Worm (Caenorhabditis elegans) whole organism, L1 larva: Measurements from ENCODE around the gene dct-12.

ENCODE experiments used
- C16A3.4 ChIP-seq: fragments of 150-350 bp; optimal IDR thresholded peaks from 2 replicates; lab custom pipeline; 2014; ENCODE audit warnings: missing biosample characterization, missing genetic modification characterization
- C34B4.2 ChIP-seq: sonication (generic microtip); optimal IDR thresholded peaks from 2 replicates; lab custom pipeline; 2017; ENCODE audit warnings: mild to moderate bottlenecking, missing genetic modification characterization, missing compliant biosample characterization
- F16B12.6 ChIP-seq: fragments of 150-350 bp; optimal IDR thresholded peaks from 2 replicates; lab custom pipeline; 2014; ENCODE audit warnings: missing biosample characterization, missing genetic modification characterization
- aha-1 ChIP-seq: fragments of 150-350 bp; optimal IDR thresholded peaks from 2 replicates; lab custom pipeline; 2014; ENCODE audit warnings: missing biosample characterization, missing genetic modification characterization
- alr-1 ChIP-seq: fragments of 200-800 bp; sonication (Bioruptor generic); optimal IDR thresholded peaks from 2 replicates; lab custom pipeline; 2018; ENCODE audit warnings: borderline replicate concordance, mild to moderate bottlenecking, missing genetic modification characterization, missing compliant biosample characterization
- aly-2 ChIP-seq: fragments of 150-350 bp; optimal IDR thresholded peaks from 2 replicates; lab custom pipeline; 2014; ENCODE audit warnings: missing biosample characterization, missing genetic modification characterization
- ama-1 ChIP-seq: fragments of 150-350 bp; optimal IDR thresholded peaks from 2 replicates; lab custom pipeline; 2014
- ceh-8 ChIP-seq: fragments of 200-800 bp; sonication (Bioruptor generic); optimal IDR thresholded peaks from 2 replicates; lab custom pipeline; 2018; ENCODE audit warnings: mild to moderate bottlenecking, missing genetic modification characterization, moderate library complexity, missing compliant biosample characterization
- ceh-88 ChIP-seq: fragments of 200-800 bp; sonication (Bioruptor generic); IDR thresholded peaks from 2 replicates; pipeline ENCODE4 v1.3.6; 2022; ENCODE audit warnings: missing genetic modification characterization, missing compliant biosample characterization
- ces-1 ChIP-seq: fragments of 150-350 bp; optimal IDR thresholded peaks from 2 replicates; lab custom pipeline; 2014; ENCODE audit warnings: missing biosample characterization, missing genetic modification reagents, missing genetic modification characterization
- dpl-1 ChIP-seq, 3 experiments: fragments of 150-350 bp in 2 of 3; sonication (generic microtip) in 1 of 3; optimal IDR thresholded peaks; 2 replicates each; lab custom pipeline; 2014 to 2017; ENCODE audit warnings: missing biosample characterization in 3 of 3, missing genetic modification characterization in 3 of 3, missing genetic modification reagents in 3 of 3
- efl-1 ChIP-seq, 4 experiments: fragments of 150-350 bp; optimal IDR thresholded peaks in 3 of 4; peaks in 1 of 4; 1 replicate in 1 of 4; 2 replicates in 3 of 4; lab custom pipeline; 2014; ENCODE audit warnings: missing biosample characterization in 2 of 4, missing genetic modification characterization in 2 of 4, missing genetic modification reagents in 2 of 4
- egl-27 ChIP-seq, 2 experiments: fragments of 150-350 bp in 1 of 2; sonication (generic microtip); optimal IDR thresholded peaks; 3 replicates each; lab custom pipeline; 2017 to 2018; ENCODE audit warnings: missing biosample characterization in 2 of 2, missing genetic modification characterization in 2 of 2, missing genetic modification reagents in 2 of 2
- ets-5 ChIP-seq: fragments of 200-800 bp; sonication (Bioruptor generic); IDR thresholded peaks from 2 replicates; pipeline ENCODE4 v1.3.6; 2022; ENCODE audit warnings: missing genetic modification characterization, missing compliant biosample characterization
- fkh-10 ChIP-seq: sonication (generic microtip); optimal IDR thresholded peaks from 2 replicates; lab custom pipeline; 2017; ENCODE audit warnings: missing biosample characterization, missing genetic modification reagents, missing genetic modification characterization
- fkh-4 ChIP-seq: sonication (generic microtip); optimal IDR thresholded peaks from 2 replicates; lab custom pipeline; 2016; ENCODE audit warnings: missing compliant biosample characterization, missing genetic modification characterization, borderline replicate concordance
- hlh-17 ChIP-seq: fragments of 200-800 bp; sonication (Bioruptor generic); optimal IDR thresholded peaks from 2 replicates; lab custom pipeline; 2018; ENCODE audit warnings: missing genetic modification characterization, mild to moderate bottlenecking, missing compliant biosample characterization, moderate library complexity, borderline replicate concordance
- isw-1 ChIP-seq: fragments of 200-800 bp; sonication (Bioruptor generic); IDR thresholded peaks from 2 replicates; pipeline ENCODE4 v1.3.6; 2022; ENCODE audit warnings: missing genetic modification characterization, missing compliant biosample characterization
- lin-13 ChIP-seq: fragments of 150-350 bp; optimal IDR thresholded peaks from 2 replicates; lab custom pipeline; 2014; ENCODE audit warnings: missing biosample characterization, missing genetic modification reagents, missing genetic modification characterization
- lin-15B ChIP-seq: fragments of 150-350 bp; sonication (generic microtip); optimal IDR thresholded peaks from 3 replicates; lab custom pipeline; 2014; ENCODE audit warnings: missing biosample characterization, missing genetic modification characterization
- lin-35 ChIP-seq, 2 experiments: fragments of 150-350 bp; optimal IDR thresholded peaks; 2 replicates each; lab custom pipeline; 2014; ENCODE audit warnings: missing biosample characterization in 2 of 2, missing genetic modification characterization in 2 of 2, missing genetic modification reagents in 2 of 2
- lir-3 ChIP-seq: sonication (generic microtip); optimal IDR thresholded peaks from 2 replicates; lab custom pipeline; 2016; ENCODE audit warnings: mild to moderate bottlenecking, missing genetic modification characterization, moderate library complexity, missing compliant biosample characterization; ENCODE audit not compliant: poor library complexity
- lsy-2 ChIP-seq, 2 experiments: fragments of 150-350 bp; optimal IDR thresholded peaks; 2 replicates each; lab custom pipeline; 2014; ENCODE audit warnings: missing biosample characterization in 2 of 2, missing genetic modification characterization in 2 of 2
- mab-9 ChIP-seq: fragments of 200-800 bp; sonication (Bioruptor generic); IDR thresholded peaks from 2 replicates; pipeline ENCODE4 v1.3.6; 2022; ENCODE audit warnings: missing genetic modification reagents, missing genetic modification characterization, missing compliant biosample characterization
- mep-1 ChIP-seq: fragments of 150-350 bp; optimal IDR thresholded peaks from 2 replicates; lab custom pipeline; 2014; ENCODE audit warnings: missing biosample characterization, missing genetic modification characterization
- nhr-11 ChIP-seq: fragments of 150-350 bp; optimal IDR thresholded peaks from 2 replicates; lab custom pipeline; 2014; ENCODE audit warnings: missing biosample characterization, missing genetic modification characterization
- nhr-12 ChIP-seq: sonication (generic microtip); optimal IDR thresholded peaks from 2 replicates; lab custom pipeline; 2017; ENCODE audit warnings: missing biosample characterization, missing genetic modification characterization
- nhr-28 ChIP-seq: fragments of 150-350 bp; optimal IDR thresholded peaks from 2 replicates; lab custom pipeline; 2014; ENCODE audit warnings: missing biosample characterization, missing genetic modification characterization
- nhr-47 ChIP-seq: sonication (generic microtip); optimal IDR thresholded peaks from 2 replicates; lab custom pipeline; 2016; ENCODE audit warnings: mild to moderate bottlenecking, missing genetic modification characterization, moderate library complexity, missing compliant biosample characterization
- nhr-71 ChIP-seq: sonication (generic microtip); optimal IDR thresholded peaks from 2 replicates; lab custom pipeline; 2016; ENCODE audit warnings: mild to moderate bottlenecking, missing genetic modification characterization, moderate library complexity, missing compliant biosample characterization
- nhr-76 ChIP-seq: sonication (generic microtip); optimal IDR thresholded peaks from 2 replicates; lab custom pipeline; 2017; ENCODE audit warnings: missing biosample characterization, missing genetic modification characterization
- nhr-77 ChIP-seq: fragments of 150-350 bp; optimal IDR thresholded peaks from 2 replicates; lab custom pipeline; 2014; ENCODE audit warnings: missing biosample characterization, missing genetic modification characterization
- nhr-84 ChIP-seq: sonication (generic microtip); optimal IDR thresholded peaks from 2 replicates; lab custom pipeline; 2017; ENCODE audit warnings: missing biosample characterization, missing genetic modification characterization
- nhr-85 ChIP-seq: sonication (generic microtip); peaks from one replicate; lab custom pipeline; 2016; ENCODE audit warnings: missing genetic modification characterization, inconsistent platforms, missing compliant biosample characterization
- nhr-90 ChIP-seq: sonication (generic microtip); optimal IDR thresholded peaks from 2 replicates; lab custom pipeline; 2016; ENCODE audit warnings: mild to moderate bottlenecking, missing genetic modification characterization, missing compliant biosample characterization; ENCODE audit not compliant: poor library complexity
- pag-3 ChIP-seq: sonication (generic microtip); optimal IDR thresholded peaks from 2 replicates; lab custom pipeline; 2017; ENCODE audit warnings: missing genetic modification characterization, mild to moderate bottlenecking, missing compliant biosample characterization, antibody characterized with exemption, borderline replicate concordance; ENCODE audit not compliant: insufficient read depth
- pax-3 ChIP-seq: fragments of 200-800 bp; sonication (Bioruptor generic); optimal IDR thresholded peaks from 2 replicates; lab custom pipeline; 2018; ENCODE audit warnings: mild to moderate bottlenecking, missing genetic modification characterization, moderate library complexity, missing compliant biosample characterization
- skn-1 ChIP-seq: fragments of 150-350 bp; optimal IDR thresholded peaks from 2 replicates; lab custom pipeline; 2014; ENCODE audit warnings: missing biosample characterization, missing genetic modification characterization
- unc-130 ChIP-seq: fragments of 150-350 bp; optimal IDR thresholded peaks from 2 replicates; lab custom pipeline; 2017; ENCODE audit warnings: missing biosample characterization, missing genetic modification characterization, inconsistent platforms
- unc-98 ChIP-seq: fragments of 200-800 bp; sonication (Bioruptor generic); IDR thresholded peaks from 2 replicates; pipeline ENCODE4 v1.3.6; 2022; ENCODE audit warnings: missing genetic modification characterization, missing compliant biosample characterization
- xbp-1 ChIP-seq: sonication (generic microtip); optimal IDR thresholded peaks from 2 replicates; lab custom pipeline; 2016; ENCODE audit warnings: missing genetic modification characterization, missing compliant biosample characterization
- zag-1 ChIP-seq: fragments of 150-350 bp; optimal IDR thresholded peaks from 2 replicates; lab custom pipeline; 2014; ENCODE audit warnings: missing biosample characterization, missing genetic modification characterization

The dct-12 gene

ce11 chrII:12412417-12412816, 19.8 kb downstream of the dct-12 start, which contains the start of gene Y57A10C.1:
TSS of gene Y57A10C.1 (minus strand) at chrII:12412517.
- no peak for TF ChIP-seq isw-1 (GFP tag; lab: Robert Waterston, UW)
- no peak for TF ChIP-seq nhr-76
- TF ChIP-seq ets-5 (GFP tag; lab: Robert Waterston, UW): no peak
- TF ChIP-seq nhr-47 (tag; lab: Kevin White, UChicago): no peak
- no peak for TF ChIP-seq ama-1
- TF ChIP-seq fkh-4: no peak
- no peak for TF ChIP-seq nhr-85 (tag; lab: Kevin White, UChicago)
- no peak for TF ChIP-seq unc-130 (tag; lab: Kevin White, UChicago)
- TF ChIP-seq ces-1 (GFP tag; lab: Kevin White, UChicago): no peak
- no peak for TF ChIP-seq nhr-84 (tag; lab: Kevin White, UChicago)
- no peak for TF ChIP-seq alr-1 (tag; lab: Kevin White, UChicago)
- TF ChIP-seq aha-1: no peak
- TF ChIP-seq, all 84 proteins: peak for 0

ce11 chrII:12410107-12410506, 22.1 kb downstream of the dct-12 start, which contains the start of gene F57G9.3:
TSS of gene F57G9.3 (minus strand) at chrII:12410207.
- TF ChIP-seq pag-3 (tag; lab: Kevin White, UChicago) (no peak), dpl-1 (GFP tag; optimal IDR thresholded peaks at IDR 0.05; lab: Kevin White, UChicago) (no peak), pax-3 (tag; lab: Kevin White, UChicago) (no peak), C34B4.2 (no peak), F16B12.6 (tag; lab: Kevin White, UChicago) (no peak), xbp-1 (tag; lab: Kevin White, UChicago) (no peak), mep-1 (no peak), nhr-76 (no peak), egl-27 (tag; optimal IDR thresholded peaks at IDR 0.05; lab: Kevin White, UChicago) (no peak), ceh-88 (GFP tag; lab: Robert Waterston, UW) (no peak), nhr-71 (no peak), nhr-28 (tag; lab: Kevin White, UChicago) (no peak), lin-35 (GFP tag; optimal IDR thresholded peaks at IDR 0.05; lab: Kevin White, UChicago) (no peak), zag-1 (no peak), ceh-8 (GFP tag; lab: Kevin White, UChicago) (no peak), aly-2 (tag; lab: Kevin White, UChicago) (no peak), nhr-90 (tag; lab: Kevin White, UChicago) (no peak), nhr-11 (tag; lab: Kevin White, UChicago) (no peak), lin-13 (GFP tag; lab: Kevin White, UChicago) (no peak), lsy-2 (tag; optimal IDR thresholded peaks at IDR 0.05; lab: Kevin White, UChicago) (no peak)

- TF ChIP-seq hlh-17 (no peak), unc-98 (no peak), pax-3 (tag; lab: Kevin White, UChicago) (no peak), ets-5 (GFP tag; lab: Robert Waterston, UW) (no peak), fkh-10 (GFP tag; lab: Kevin White, UChicago) (no peak), nhr-12 (no peak), C16A3.4 (no peak), nhr-84 (tag; lab: Kevin White, UChicago) (no peak), pag-3 (tag; lab: Kevin White, UChicago) (no peak), mab-9 (GFP tag; lab: Robert Waterston, UW) (no peak), skn-1 (tag; lab: Kevin White, UChicago) (no peak)
These were observed 23.5 kb downstream of the dct-12 start, which contains the start of gene sre-31 for ce11 chrII:12408717-12409116. TSS of gene sre-31 (minus strand) at chrII:12408817.

ce11 chrII:12406394-12406793, 25.9 kb downstream of the dct-12 start, which contains the start of gene sre-30:
TSS of gene sre-30 (minus strand) at chrII:12406494.
- no peak for TF ChIP-seq lin-15B (tag; lab: Kevin White, UChicago)
- TF ChIP-seq nhr-77 (tag; lab: Kevin White, UChicago): no peak
- TF ChIP-seq lir-3 (tag; lab: Kevin White, UChicago): no peak
- TF ChIP-seq efl-1 (optimal IDR thresholded peaks at IDR 0.05; lab: Kevin White, UChicago): no peak
- peak in 1 of 2 experiments; percentile 55 for TF ChIP-seq efl-1 (GFP tag; optimal IDR thresholded peaks at IDR 0.05 in 1 of 2; lab: Kevin White, UChicago)
